Fruit fly (Drosophila melanogaster): ENCODE results near the gene CG4911.

Gene CG4911

dm6 chr3L:9057429-9058088 lies 15.0 kb downstream of the CG4911 start (continued):
- peak; percentile 1 for TF ChIP-seq CG10565 (GFP tag; optimal IDR thresholded peaks at IDR 0.05)
- TF ChIP-seq danr (GFP tag; IDR thresholded peaks at IDR 0.05): peak; percentile 86
- peak; percentile 88 for TF ChIP-seq Ssrp (tag; optimal IDR thresholded peaks at IDR 0.05)
- no peak for TF ChIP-seq CG7963 (GFP tag; IDR thresholded peaks at IDR 0.05; ENCODE audit: partially characterized antibody)
- TF ChIP-seq NC2α (GFP tag; optimal IDR thresholded peaks at IDR 0.05): no peak
- no peak for TF ChIP-seq hkb (optimal IDR thresholded peaks at IDR 0.05)
- peak; percentile 88 for TF ChIP-seq hkb (GFP tag; IDR thresholded peaks at IDR 0.05)
- TF ChIP-seq Bdp1 (GFP tag; optimal IDR thresholded peaks at IDR 0.05): peak; percentile 30
- no peak for TF ChIP-seq repo (GFP tag; optimal IDR thresholded peaks at IDR 0.05)
- peak; percentile 39 for TF ChIP-seq CG9609 (GFP tag; optimal IDR thresholded peaks at IDR 0.05)
- 0 out of 2 replicates have a peak, but pooled peaks have one; percentile 30 for TF ChIP-seq crol (GFP tag; IDR thresholded peaks at IDR 0.05)
- no peak for TF ChIP-seq NK7.1 (GFP tag; optimal IDR thresholded peaks at IDR 0.05)
- peak; percentile 57 for TF ChIP-seq CG16863 (GFP tag; optimal IDR thresholded peaks at IDR 0.05)
- peak; percentile 85; the same call in 1 of the 2 replicates for TF ChIP-seq MBD-R2 (GFP tag; IDR thresholded peaks at IDR 0.05)
- TF ChIP-seq CG11398 (GFP tag; optimal IDR thresholded peaks at IDR 0.05): peak; percentile 6
- TF ChIP-seq zf30C (GFP tag; optimal IDR thresholded peaks at IDR 0.05): peak; percentile 86
- peak; percentile 61 for TF ChIP-seq jing (GFP tag; optimal IDR thresholded peaks at IDR 0.05)
- TF ChIP-seq ato (GFP tag; IDR thresholded peaks at IDR 0.05; ENCODE audit: partially characterized antibody): no peak
- peak; percentile 79 for TF ChIP-seq CG14050 (GFP tag; IDR thresholded peaks at IDR 0.05)
- TF ChIP-seq cas (GFP tag; IDR thresholded peaks at IDR 0.05): peak; percentile 79
- TF ChIP-seq E2f1 (GFP tag; IDR thresholded peaks at IDR 0.05): peak; percentile 83
- TF ChIP-seq CG11504 (tag; optimal IDR thresholded peaks at IDR 0.05): peak; percentile 91
- no peak for TF ChIP-seq fd102C (GFP tag; optimal IDR thresholded peaks at IDR 0.05)
- TF ChIP-seq CG18764 (GFP tag; optimal IDR thresholded peaks at IDR 0.05): peak; percentile 74
- TF ChIP-seq CG6854 (GFP tag; optimal IDR thresholded peaks at IDR 0.05): peak; percentile 85
- no peak for TF ChIP-seq CkIIα-i1 (GFP tag; IDR thresholded peaks at IDR 0.05)
- no peak for TF ChIP-seq pzg (GFP tag; optimal IDR thresholded peaks at IDR 0.05)
- TF ChIP-seq seq (GFP tag; IDR thresholded peaks at IDR 0.05): peak; percentile 88
- peak; percentile 93 for TF ChIP-seq Meics (GFP tag; optimal IDR thresholded peaks at IDR 0.05)
- peak; percentile 78 for TF ChIP-seq sd (tag; optimal IDR thresholded peaks at IDR 0.05)
- TF ChIP-seq hb (GFP tag; IDR thresholded peaks at IDR 0.05; ENCODE audit: partially characterized antibody): no peak
- TF ChIP-seq CG10543 (GFP tag; optimal IDR thresholded peaks at IDR 0.05): peak; percentile 95
- peak; percentile 96 for TF ChIP-seq Hmr (GFP tag; optimal IDR thresholded peaks at IDR 0.05)
- TF ChIP-seq CG8089 (GFP tag; optimal IDR thresholded peaks at IDR 0.05): no peak
- TF ChIP-seq CG7839 (tag; optimal IDR thresholded peaks at IDR 0.05): peak; percentile 95
- no peak for TF ChIP-seq Elba2 (GFP tag; optimal IDR thresholded peaks at IDR 0.05)
- TF ChIP-seq wek (GFP tag; optimal IDR thresholded peaks at IDR 0.05): peak; percentile 35
- TF ChIP-seq CG8388 (GFP tag; optimal IDR thresholded peaks at IDR 0.05): peak; percentile 90
- TF ChIP-seq Rx (GFP tag; IDR thresholded peaks at IDR 0.05): peak; percentile 77
- TF ChIP-seq CG32772 (GFP tag; IDR thresholded peaks at IDR 0.05): peak; percentile 90
- peak; percentile 78 for TF ChIP-seq CG12942 (GFP tag; optimal IDR thresholded peaks at IDR 0.05)
- no peak for TF ChIP-seq Opbp (GFP tag; IDR thresholded peaks at IDR 0.05; ENCODE audit: partially characterized antibody)
- TF ChIP-seq CG13624 (GFP tag; optimal IDR thresholded peaks at IDR 0.05): peak; percentile 67
- TF ChIP-seq CG6254 (GFP tag; optimal IDR thresholded peaks at IDR 0.05): peak; percentile 68
- TF ChIP-seq E2f2 (GFP tag; IDR thresholded peaks at IDR 0.05): peak; percentile 70
- peak; percentile 88 for TF ChIP-seq CG14014 (GFP tag; IDR thresholded peaks at IDR 0.05)
- TF ChIP-seq CG8944 (GFP tag; optimal IDR thresholded peaks at IDR 0.05): peak; percentile 51
- peak; percentile 95 for TF ChIP-seq vvl (GFP tag; IDR thresholded peaks at IDR 0.05)
- TF ChIP-seq sug (tag; optimal IDR thresholded peaks at IDR 0.05): peak; percentile 92
- TF ChIP-seq CTCF (GFP tag; optimal IDR thresholded peaks at IDR 0.05): peak; percentile 24
- TF ChIP-seq Spps (tag; optimal IDR thresholded peaks at IDR 0.05): peak; percentile 67
